Worm (Caenorhabditis elegans) whole organism, L3 larva: ENCODE data around the gene R08F11.7.

Source experiments
- R02D3.7 ChIP-seq: fragments of 150-350 bp; optimal IDR thresholded peaks from 2 replicates; lab custom pipeline; 2014; ENCODE audit warnings: missing biosample characterization, missing genetic modification characterization
- ama-1 ChIP-seq: fragments of 150-350 bp; optimal IDR thresholded peaks from 2 replicates; lab custom pipeline; 2018
- ceh-82 ChIP-seq: fragments of 150-350 bp; optimal IDR thresholded peaks from 2 replicates; lab custom pipeline; 2014; ENCODE audit warnings: missing biosample characterization, missing genetic modification characterization
- daf-12 ChIP-seq: fragments of 150-350 bp; optimal IDR thresholded peaks from 2 replicates; lab custom pipeline; 2014; ENCODE audit warnings: missing biosample characterization, missing genetic modification reagents, missing genetic modification characterization
- egl-27 ChIP-seq: sonication (generic microtip); optimal IDR thresholded peaks from 4 replicates; lab custom pipeline; 2017; ENCODE audit warnings: missing biosample characterization, missing genetic modification reagents, missing genetic modification characterization
- elt-1 ChIP-seq: fragments of 150-350 bp; optimal IDR thresholded peaks from 2 replicates; lab custom pipeline; 2014; ENCODE audit warnings: missing biosample characterization, missing genetic modification characterization
- elt-3 ChIP-seq, 3 experiments: fragments of 150-350 bp in 1 of 3; sonication (generic microtip) in 2 of 3; optimal IDR thresholded peaks; 2 replicates in 2 of 3; 4 replicates in 1 of 3; lab custom pipeline; 2014 to 2017; ENCODE audit warnings: missing biosample characterization in 3 of 3, missing genetic modification characterization in 3 of 3
- eor-1 ChIP-seq, 2 experiments: fragments of 150-350 bp; optimal IDR thresholded peaks; 2 replicates each; lab custom pipeline; 2014 to 2018; ENCODE audit warnings: missing biosample characterization in 2 of 2, missing genetic modification characterization in 2 of 2
- fkh-10 ChIP-seq: sonication (generic microtip); optimal IDR thresholded peaks from 2 replicates; lab custom pipeline; 2017; ENCODE audit warnings: missing biosample characterization, missing genetic modification reagents, missing genetic modification characterization
- fkh-2 ChIP-seq: fragments of 150-350 bp; optimal IDR thresholded peaks from 2 replicates; lab custom pipeline; 2014; ENCODE audit warnings: missing biosample characterization, missing genetic modification reagents, missing genetic modification characterization
- fos-1 ChIP-seq: fragments of 150-350 bp; optimal IDR thresholded peaks from 2 replicates; lab custom pipeline; 2014; ENCODE audit warnings: missing biosample characterization, missing genetic modification characterization
- hmg-11 ChIP-seq: sonication (generic microtip); optimal IDR thresholded peaks from 2 replicates; lab custom pipeline; 2016; ENCODE audit warnings: missing genetic modification characterization, missing compliant biosample characterization
- jun-1 ChIP-seq: fragments of 150-350 bp; optimal IDR thresholded peaks from 2 replicates; lab custom pipeline; 2014; ENCODE audit warnings: missing biosample characterization, missing genetic modification reagents, missing genetic modification characterization
- lin-15B ChIP-seq: fragments of 150-350 bp; optimal IDR thresholded peaks from 2 replicates; lab custom pipeline; 2014; ENCODE audit warnings: missing biosample characterization, missing genetic modification characterization
- mdl-1 ChIP-seq: fragments of 150-350 bp; optimal IDR thresholded peaks from 2 replicates; lab custom pipeline; 2014; ENCODE audit warnings: missing biosample characterization, missing genetic modification characterization
- mml-1 ChIP-seq: fragments of 150-350 bp; sonication (generic microtip); optimal IDR thresholded peaks from 3 replicates; lab custom pipeline; 2014; ENCODE audit warnings: missing biosample characterization, missing genetic modification characterization
- nhr-23 ChIP-seq: fragments of 150-350 bp; optimal IDR thresholded peaks from 2 replicates; lab custom pipeline; 2014; ENCODE audit warnings: missing biosample characterization, missing genetic modification reagents, missing genetic modification characterization
- nhr-237 ChIP-seq: fragments of 150-350 bp; optimal IDR thresholded peaks from 2 replicates; lab custom pipeline; 2014; ENCODE audit warnings: missing biosample characterization, missing genetic modification characterization
- nhr-25 ChIP-seq: sonication (generic microtip); optimal IDR thresholded peaks from 2 replicates; lab custom pipeline; 2017; ENCODE audit warnings: missing biosample characterization, missing genetic modification characterization
- nhr-28 ChIP-seq: fragments of 150-350 bp; optimal IDR thresholded peaks from 2 replicates; lab custom pipeline; 2014; ENCODE audit warnings: missing biosample characterization, missing genetic modification characterization
- nhr-43 ChIP-seq: sonication (generic microtip); optimal IDR thresholded peaks from 2 replicates; lab custom pipeline; 2016; ENCODE audit warnings: mild to moderate bottlenecking, missing genetic modification characterization, missing compliant biosample characterization; ENCODE audit not compliant: poor library complexity, severe bottlenecking
- nhr-76 ChIP-seq: fragments of 150-350 bp; sonication (generic microtip); optimal IDR thresholded peaks from 5 replicates; lab custom pipeline; 2014; ENCODE audit warnings: missing biosample characterization, missing genetic modification characterization
- pha-4 ChIP-seq: fragments of 150-350 bp; optimal IDR thresholded peaks from 2 replicates; lab custom pipeline; 2014; ENCODE audit warnings: missing biosample characterization, missing genetic modification reagents, missing genetic modification characterization
- pqm-1 ChIP-seq: fragments of 150-350 bp; optimal IDR thresholded peaks from 2 replicates; lab custom pipeline; 2017; ENCODE audit warnings: missing biosample characterization, missing genetic modification characterization, inconsistent platforms
- sea-2 ChIP-seq: fragments of 150-350 bp; sonication (generic microtip); optimal IDR thresholded peaks from 4 replicates; lab custom pipeline; 2014; ENCODE audit warnings: missing biosample characterization, missing genetic modification reagents, missing genetic modification characterization
- tbx-2 ChIP-seq: sonication (generic microtip); optimal IDR thresholded peaks from 2 replicates; lab custom pipeline; 2016; ENCODE audit warnings: mild to moderate bottlenecking, missing genetic modification characterization, missing compliant biosample characterization
- unc-39 ChIP-seq: sonication (generic microtip); optimal IDR thresholded peaks from 4 replicates; lab custom pipeline; 2017; ENCODE audit warnings: missing biosample characterization, missing genetic modification characterization

R08F11.7 gene

ce11 chrV:3759419-3759915, 30.4 kb upstream of the R08F11.7 start, which contains the start of gene chk-1 (continued):
- TF ChIP-seq nhr-43 (tag; lab: Kevin White, UChicago) (no peak), fos-1 (tag; lab: Kevin White, UChicago) (no peak), mdl-1 (tag; lab: Kevin White, UChicago) (no peak), R02D3.7 (tag; lab: Kevin White, UChicago) (peak; percentile 96), egl-27 (tag; lab: Kevin White, UChicago) (no peak), elt-1 (tag; lab: Kevin White, UChicago) (no peak), eor-1 (tag; optimal IDR thresholded peaks at IDR 0.05; lab: Kevin White, UChicago) (no peak), pqm-1 (tag; lab: Kevin White, UChicago) (peak; percentile 30), nhr-28 (tag; lab: Kevin White, UChicago) (no peak), fkh-2 (tag; lab: Kevin White, UChicago) (no peak), pha-4 (tag; lab: Kevin White, UChicago) (no peak), fkh-10 (GFP tag; lab: Kevin White, UChicago) (peak; percentile 15), elt-3 (tag; optimal IDR thresholded peaks at IDR 0.05; lab: Kevin White, UChicago) (no peak), hmg-11 (tag; lab: Kevin White, UChicago) (no peak)

ce11 chrV:3760839-3761238, 29.0 kb upstream of the R08F11.7 start, which contains the start of gene oac-55:
TSS of gene oac-55 (plus strand) at chrV:3761139.
- TF ChIP-seq nhr-237 (tag; lab: Kevin White, UChicago) = no peak
- TF ChIP-seq tbx-2 (tag; lab: Kevin White, UChicago) = no peak
- TF ChIP-seq, all 47 proteins: peak for 0

- TF ChIP-seq ama-1 = no peak
- no peak for TF ChIP-seq sea-2
- no peak for TF ChIP-seq daf-12 (tag; lab: Kevin White, UChicago)
- TF ChIP-seq eor-1 (tag; optimal IDR thresholded peaks at IDR 0.05; lab: Kevin White, UChicago) = no peak
Observed at ce11 chrV:3761829-3762228, 28.0 kb upstream of the R08F11.7 start.

ce11 chrV:3766904-3767303, 23.0 kb upstream of the R08F11.7 start, which contains the start of gene Y39H10A.1:
TSS of gene Y39H10A.1 (plus strand) at chrV:3767204.
- TF ChIP-seq ama-1 = no peak
- TF ChIP-seq unc-39 (tag; lab: Kevin White, UChicago) = no peak
- TF ChIP-seq eor-1 (tag; optimal IDR thresholded peaks at IDR 0.05; lab: Kevin White, UChicago) = no peak
- no peak for TF ChIP-seq lin-15B
- no peak for TF ChIP-seq pha-4 (tag; lab: Kevin White, UChicago)
- no peak for TF ChIP-seq mml-1 (tag; lab: Kevin White, UChicago)
- TF ChIP-seq daf-12 (tag; lab: Kevin White, UChicago) = no peak
- no peak for TF ChIP-seq ceh-82 (tag; lab: Kevin White, UChicago)
- no peak for TF ChIP-seq nhr-76 (tag; lab: Kevin White, UChicago)
- TF ChIP-seq nhr-237 (tag; lab: Kevin White, UChicago) = no peak
- no peak for TF ChIP-seq fkh-10 (GFP tag; lab: Kevin White, UChicago)
- no peak for TF ChIP-seq jun-1 (tag; lab: Kevin White, UChicago)

- no peak for TF ChIP-seq fkh-2 (tag; lab: Kevin White, UChicago)
- TF ChIP-seq sea-2 = no peak
- no peak for TF ChIP-seq tbx-2 (tag; lab: Kevin White, UChicago)
- TF ChIP-seq, all 47 proteins: peak for 0
Observed at ce11 chrV:3768270-3768669, 21.6 kb upstream of the R08F11.7 start, which contains the start of gene R08E5.4. TSS of gene R08E5.4 (plus strand) at chrV:3768570.

- TF ChIP-seq nhr-43 (tag; lab: Kevin White, UChicago) (peak; percentile 42), nhr-25 (tag; lab: Kevin White, UChicago) (peak; percentile 22), nhr-237 (tag; lab: Kevin White, UChicago) (no peak), nhr-23 (peak; percentile 10)
Observed at ce11 chrV:3771437-3772256, 18.2 kb upstream of the R08F11.7 start, which contains the start of the genes R08E5.1 and rips-1. TSS of gene R08E5.1 (minus strand) at chrV:3771518. TSS of gene rips-1 (plus strand) at chrV:3772021.
